Worm (Caenorhabditis elegans) whole organism, L4 larva: ENCODE measurements around the gene B0294.1.
A peak's percentile ranks its signal among the peaks of the same experiment; 100 is the strongest.

Experiments used
- F26F4.8 ChIP-seq: fragments of 200-800 bp; sonication (Bioruptor generic); conservative IDR thresholded peaks from 2 replicates; pipeline ENCODE4 v1.3.6; 2022; ENCODE audit warnings: missing genetic modification characterization, missing compliant biosample characterization
- F49E8.2 ChIP-seq: sonication (generic microtip); optimal IDR thresholded peaks from 2 replicates; lab custom pipeline; 2016; ENCODE audit warnings: missing compliant biosample characterization, mild to moderate bottlenecking, missing genetic modification characterization, borderline replicate concordance
- R02D3.7 ChIP-seq: fragments of 150-350 bp; sonication (generic microtip); optimal IDR thresholded peaks from 3 replicates; lab custom pipeline; 2014; ENCODE audit warnings: missing biosample characterization, missing genetic modification characterization
- T20F7.1 ChIP-seq: fragments of 200-800 bp; sonication (Bioruptor generic); optimal IDR thresholded peaks from 2 replicates; lab custom pipeline; 2018; ENCODE audit warnings: mild to moderate bottlenecking, missing genetic modification characterization, missing compliant biosample characterization
- T26A8.4 ChIP-seq: fragments of 200-800 bp; sonication (Bioruptor generic); IDR thresholded peaks from 2 replicates; pipeline ENCODE4 v1.3.6; 2022; ENCODE audit warnings: missing genetic modification characterization, missing compliant biosample characterization
- Y105C5A.15 ChIP-seq: fragments of 200-800 bp; sonication (Bioruptor generic); IDR thresholded peaks from 2 replicates; pipeline ENCODE4 v1.3.6; 2022; ENCODE audit warnings: missing genetic modification characterization, missing compliant biosample characterization
- Y48G9A.11 ChIP-seq: fragments of 200-800 bp; sonication (Bioruptor generic); IDR thresholded peaks from 2 replicates; pipeline ENCODE4 v1.3.6; 2022; ENCODE audit warnings: missing genetic modification reagents, missing genetic modification characterization, missing compliant biosample characterization
- ZK546.5 ChIP-seq, 2 experiments: sonication (generic microtip); optimal IDR thresholded peaks; 2 replicates each; lab custom pipeline; 2017; ENCODE audit warnings: missing biosample characterization in 2 of 2, missing genetic modification characterization in 2 of 2
- aha-1 ChIP-seq: fragments of 150-350 bp; peaks from one replicate; lab custom pipeline; 2014; ENCODE audit warnings: missing biosample characterization, missing genetic modification characterization
- attf-4 ChIP-seq: sonication (generic microtip); optimal IDR thresholded peaks from 3 replicates; lab custom pipeline; 2017; ENCODE audit warnings: missing biosample characterization, missing genetic modification characterization
- ceh-28 ChIP-seq: fragments of 150-350 bp; optimal IDR thresholded peaks from 2 replicates; lab custom pipeline; 2014; ENCODE audit warnings: missing biosample characterization, missing genetic modification reagents, missing genetic modification characterization
- ceh-82 ChIP-seq: sonication (generic microtip); optimal IDR thresholded peaks from 2 replicates; lab custom pipeline; 2017; ENCODE audit warnings: missing biosample characterization, missing genetic modification characterization
- daf-8 ChIP-seq: fragments of 200-800 bp; sonication (Bioruptor generic); IDR thresholded peaks from 2 replicates; pipeline ENCODE4 v1.3.6; 2022; ENCODE audit warnings: missing genetic modification characterization, missing compliant biosample characterization
- dpl-1 ChIP-seq: fragments of 150-350 bp; optimal IDR thresholded peaks from 2 replicates; lab custom pipeline; 2014; ENCODE audit warnings: missing biosample characterization, missing genetic modification reagents, missing genetic modification characterization
- duxl-1 ChIP-seq: sonication (generic microtip); optimal IDR thresholded peaks from 2 replicates; lab custom pipeline; 2016; ENCODE audit warnings: mild to moderate bottlenecking, missing genetic modification characterization, moderate library complexity, missing compliant biosample characterization; ENCODE audit not compliant: poor library complexity
- hlh-11 ChIP-seq: fragments of 200-800 bp; sonication (Bioruptor generic); optimal IDR thresholded peaks from 2 replicates; lab custom pipeline; 2018; ENCODE audit warnings: mild to moderate bottlenecking, missing genetic modification characterization, missing compliant biosample characterization
- hmg-1.1 ChIP-seq: fragments of 200-800 bp; sonication (Bioruptor generic); IDR thresholded peaks from 2 replicates; pipeline ENCODE4 v1.3.6; 2022; ENCODE audit warnings: missing genetic modification reagents, missing genetic modification characterization, missing compliant biosample characterization
- lin-38 ChIP-seq: fragments of 200-800 bp; sonication (Bioruptor generic); IDR thresholded peaks from 2 replicates; pipeline ENCODE4 v1.3.6; 2022; ENCODE audit warnings: missing genetic modification reagents, missing genetic modification characterization, missing compliant biosample characterization
- lsy-2 ChIP-seq, 2 experiments: fragments of 150-350 bp in 1 of 2; sonication (generic microtip) in 1 of 2; optimal IDR thresholded peaks; 2 replicates each; lab custom pipeline; 2014 to 2017; ENCODE audit warnings: missing biosample characterization in 2 of 2, missing genetic modification characterization in 2 of 2
- madf-5 ChIP-seq, 2 experiments: fragments of 200-800 bp; sonication (Bioruptor generic); IDR thresholded peaks; 2 replicates each; pipeline ENCODE4 v1.3.6; 2022; ENCODE audit warnings: missing compliant biosample characterization in 2 of 2, missing genetic modification characterization in 2 of 2
- madf-9 ChIP-seq: fragments of 200-800 bp; sonication (Bioruptor generic); conservative IDR thresholded peaks from 2 replicates; pipeline ENCODE4 v1.3.6; 2022; ENCODE audit warnings: missing genetic modification reagents, missing genetic modification characterization, missing compliant biosample characterization
- mdl-1 ChIP-seq, 2 experiments: fragments of 150-350 bp in 1 of 2; sonication (generic microtip) in 1 of 2; optimal IDR thresholded peaks; 2 replicates each; lab custom pipeline; 2014 to 2017; ENCODE audit warnings: missing biosample characterization in 2 of 2, missing genetic modification characterization in 2 of 2
- mes-2 ChIP-seq: sonication (generic microtip); optimal IDR thresholded peaks from 2 replicates; lab custom pipeline; 2016; ENCODE audit warnings: missing genotype, mild to moderate bottlenecking, missing genetic modification characterization, missing compliant biosample characterization; ENCODE audit not compliant: poor library complexity, severe bottlenecking
- mxl-3 ChIP-seq: fragments of 200-800 bp; sonication (Bioruptor generic); optimal IDR thresholded peaks from 2 replicates; lab custom pipeline; 2018; ENCODE audit warnings: mild to moderate bottlenecking, missing genetic modification characterization, missing compliant biosample characterization
- nhr-10 ChIP-seq: fragments of 150-350 bp; optimal IDR thresholded peaks from 2 replicates; lab custom pipeline; 2014; ENCODE audit warnings: missing biosample characterization, missing genetic modification characterization
- nhr-237 ChIP-seq: sonication (generic microtip); optimal IDR thresholded peaks from 2 replicates; lab custom pipeline; 2017; ENCODE audit warnings: missing biosample characterization, missing genetic modification characterization
- nhr-25 ChIP-seq: sonication (generic microtip); optimal IDR thresholded peaks from 2 replicates; lab custom pipeline; 2017; ENCODE audit warnings: missing genetic modification characterization, mild to moderate bottlenecking, missing compliant biosample characterization, antibody characterized with exemption, moderate library complexity, borderline replicate concordance; ENCODE audit not compliant: insufficient read depth
- nhr-28 ChIP-seq: fragments of 150-350 bp; optimal IDR thresholded peaks from 2 replicates; lab custom pipeline; 2014; ENCODE audit warnings: missing biosample characterization, missing genetic modification characterization
- nhr-41 ChIP-seq: fragments of 200-800 bp; sonication (Bioruptor generic); IDR thresholded peaks from 2 replicates; pipeline ENCODE4 v1.3.6; 2022; ENCODE audit warnings: missing genetic modification reagents, missing genetic modification characterization, missing compliant biosample characterization
- nhr-76 ChIP-seq: fragments of 150-350 bp; optimal IDR thresholded peaks from 2 replicates; lab custom pipeline; 2014; ENCODE audit warnings: missing biosample characterization, missing genetic modification characterization
- nhr-77 ChIP-seq: fragments of 150-350 bp; optimal IDR thresholded peaks from 2 replicates; lab custom pipeline; 2014; ENCODE audit warnings: missing biosample characterization, missing genetic modification characterization
- php-3 ChIP-seq: fragments of 200-800 bp; sonication (Bioruptor generic); IDR thresholded peaks from 2 replicates; pipeline ENCODE4 v1.3.6; 2022; ENCODE audit warnings: missing genetic modification reagents, missing genetic modification characterization, missing compliant biosample characterization
- rbr-2 ChIP-seq: sonication (generic microtip); optimal IDR thresholded peaks from 2 replicates; lab custom pipeline; 2016; ENCODE audit warnings: missing genotype, missing genetic modification characterization, missing compliant biosample characterization
- saeg-2 ChIP-seq: fragments of 200-800 bp; sonication (Bioruptor generic); IDR thresholded peaks from 2 replicates; pipeline ENCODE4 v1.3.6; 2022; ENCODE audit warnings: missing genetic modification reagents, missing genetic modification characterization, missing compliant biosample characterization
- sdz-12 ChIP-seq: fragments of 200-800 bp; sonication (Bioruptor generic); optimal IDR thresholded peaks from 2 replicates; lab custom pipeline; 2018; ENCODE audit warnings: mild to moderate bottlenecking, missing genetic modification characterization, missing compliant biosample characterization
- snpc-1.2 ChIP-seq: fragments of 200-800 bp; sonication (Bioruptor generic); IDR thresholded peaks from 2 replicates; pipeline ENCODE4 v1.3.6; 2022; ENCODE audit warnings: missing genetic modification reagents, missing genetic modification characterization, missing compliant biosample characterization
- tra-1 ChIP-seq: fragments of 200-800 bp; sonication (Bioruptor generic); IDR thresholded peaks from 2 replicates; pipeline ENCODE4 v1.3.6; 2022; ENCODE audit warnings: missing genetic modification reagents, missing genetic modification characterization, missing compliant biosample characterization
- unc-62 ChIP-seq, 3 experiments: fragments of 150-350 bp in 1 of 3; sonication (generic microtip); optimal IDR thresholded peaks in 2 of 3; peaks in 1 of 3; 1 replicate in 1 of 3; 2 replicates in 2 of 3; lab custom pipeline; 2014 to 2017; ENCODE audit warnings: missing biosample characterization in 3 of 3, missing genetic modification characterization in 3 of 3, missing genetic modification reagents in 3 of 3, missing genotype in 1 of 3
- zag-1 ChIP-seq: fragments of 150-350 bp; optimal IDR thresholded peaks from 2 replicates; lab custom pipeline; 2014; ENCODE audit warnings: missing biosample characterization, missing genetic modification characterization
- zfp-3 ChIP-seq: fragments of 200-800 bp; sonication (Bioruptor generic); conservative IDR thresholded peaks from 2 replicates; pipeline ENCODE4 v1.3.6; 2022; ENCODE audit warnings: missing genetic modification reagents, missing genetic modification characterization, missing compliant biosample characterization
- zip-11 ChIP-seq: fragments of 200-800 bp; sonication (Bioruptor generic); IDR thresholded peaks from 2 replicates; pipeline ENCODE4 v1.3.6; 2022; ENCODE audit warnings: missing genetic modification characterization, missing compliant biosample characterization
- zip-2 ChIP-seq: fragments of 150-350 bp; optimal IDR thresholded peaks from 2 replicates; lab custom pipeline; 2014; ENCODE audit warnings: missing biosample characterization, missing genetic modification characterization
- ztf-7 ChIP-seq: fragments of 150-350 bp; optimal IDR thresholded peaks from 2 replicates; lab custom pipeline; 2014; ENCODE audit warnings: missing biosample characterization, missing genetic modification characterization

The B0294.1 gene

DNA sequence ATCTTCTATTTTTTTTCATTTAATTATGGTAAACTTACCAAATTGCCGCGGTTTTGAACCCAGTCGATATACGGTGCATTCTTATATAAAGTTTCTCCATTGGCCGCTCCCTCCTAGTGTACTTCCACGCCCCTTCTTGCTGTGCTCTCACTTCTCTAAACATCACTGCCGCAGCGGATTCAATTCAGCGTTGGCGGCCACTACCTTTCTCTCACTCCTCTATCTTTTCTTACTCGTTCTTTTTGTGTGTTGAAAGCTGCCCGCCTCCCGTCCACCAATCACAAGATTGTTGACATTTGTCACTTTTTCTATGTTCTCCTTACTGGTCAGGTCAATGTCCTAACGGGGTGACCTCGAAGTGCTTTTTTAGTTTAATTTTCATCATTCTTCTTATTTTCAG is 26.2 kb downstream of the B0294.1 start:
- TF ChIP-seq hmg-1.1 (GFP tag; lab: Robert Waterston, UW) (peak; percentile 39; the same call in 1 of the 2 replicates), F49E8.2 (tag; lab: Kevin White, UChicago) (no peak), duxl-1 (tag; lab: Kevin White, UChicago) (peak; percentile 96), unc-62 (GFP tag; optimal IDR thresholded peaks at IDR 0.05 in 1 of 2; lab: Kevin White, UChicago) (peak in 1 of 2 experiments; percentile 95), unc-62 (tag; optimal IDR thresholded peaks at IDR 0.05; lab: Kevin White, UChicago) (no peak), mes-2 (peak; percentile 48), aha-1 (tag; lab: Kevin White, UChicago) (peak; percentile 57), daf-8 (GFP tag; lab: Robert Waterston, UW) (no peak)
- TF ChIP-seq, all 104 proteins: peak for 5

DNA sequence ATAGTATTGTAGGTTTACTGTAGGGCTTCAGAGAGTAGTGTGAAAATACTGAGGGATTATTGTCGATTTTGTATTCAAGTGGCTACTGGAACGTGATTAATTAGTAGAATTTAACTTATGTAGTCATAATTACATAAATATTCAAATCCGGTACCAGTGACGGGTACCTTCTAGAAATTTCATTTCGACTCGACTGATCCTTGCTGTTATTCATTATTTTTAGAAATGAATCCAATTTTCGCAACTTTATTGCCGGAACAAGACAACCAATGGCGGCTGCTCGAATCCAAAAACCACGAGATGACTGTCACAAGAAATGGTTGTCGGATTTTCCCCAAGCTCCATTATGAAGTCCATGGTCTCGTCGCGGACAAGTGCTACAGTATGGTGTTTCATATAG is 32.2 kb downstream of the B0294.1 start, which contains the start of gene tbx-41:
Gene tbx-41, plus strand, starts transcription at position 301 of the 400 bp plus-strand sequence.
- TF ChIP-seq nhr-41 (GFP tag; lab: Robert Waterston, UW), result no peak
- TF ChIP-seq Y105C5A.15 (GFP tag; lab: Robert Waterston, UW), result no peak
- TF ChIP-seq mdl-1 (tag; optimal IDR thresholded peaks at IDR 0.05; lab: Kevin White, UChicago), result no peak
- TF ChIP-seq zip-11 (GFP tag; lab: Robert Waterston, UW), result no peak
- TF ChIP-seq unc-62 (GFP tag; optimal IDR thresholded peaks at IDR 0.05 in 1 of 2; lab: Kevin White, UChicago), result no peak
- TF ChIP-seq unc-62 (tag; optimal IDR thresholded peaks at IDR 0.05; lab: Kevin White, UChicago), result no peak
- no peak for TF ChIP-seq nhr-76 (tag; lab: Kevin White, UChicago)
- TF ChIP-seq mxl-3 (GFP tag; lab: Kevin White, UChicago), result no peak

DNA sequence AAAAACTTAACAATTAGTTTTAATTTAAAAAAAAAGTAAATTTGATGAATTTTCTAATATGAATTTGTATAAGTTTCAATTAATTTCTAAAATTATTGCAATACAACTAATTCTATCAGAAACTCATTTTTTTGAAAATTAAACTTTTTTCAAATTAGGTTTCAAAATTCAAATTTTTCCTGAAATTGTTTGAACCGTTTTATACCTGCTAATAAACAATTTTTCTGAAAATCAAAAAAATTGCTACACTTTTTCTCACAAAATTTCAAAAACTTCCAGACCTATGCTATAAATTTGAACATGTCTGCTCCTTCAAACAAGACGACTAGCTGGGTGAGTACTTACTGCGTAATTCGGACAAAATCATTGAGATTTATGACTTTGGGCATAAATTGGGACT is 36.7 kb downstream of the B0294.1 start, which contains the start of gene T26C11.8:
Gene T26C11.8, plus strand, starts transcription at position 301 of the 400 bp plus-strand sequence.
- TF ChIP-seq attf-4 (tag; lab: Kevin White, UChicago), result no peak
- no peak for TF ChIP-seq mxl-3 (GFP tag; lab: Kevin White, UChicago)
- TF ChIP-seq sdz-12 (GFP tag; lab: Kevin White, UChicago), result no peak
- TF ChIP-seq madf-5 (GFP tag; IDR thresholded peaks at IDR 0.05; lab: Robert Waterston, UW), result no peak
- TF ChIP-seq, all 104 proteins: peak for 0

DNA sequence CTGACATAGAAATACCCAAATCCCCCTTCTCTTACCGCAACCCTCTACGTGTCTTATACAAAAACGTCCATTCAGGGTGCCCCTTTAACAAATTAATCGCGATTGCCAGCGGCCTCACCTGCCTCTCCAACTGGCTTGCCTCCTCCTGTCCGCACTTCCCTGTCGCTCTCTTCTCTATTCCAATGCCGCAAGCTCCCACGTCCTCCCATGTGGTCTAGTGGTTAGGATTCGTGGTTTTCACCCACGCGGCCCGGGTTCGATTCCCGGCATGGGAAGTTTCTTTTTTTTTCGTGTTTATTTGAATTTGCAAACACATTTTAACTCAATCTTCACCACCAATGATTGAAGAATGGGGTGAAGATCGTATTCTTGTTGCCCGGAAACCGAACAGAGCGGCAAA is 38.5 kb downstream of the B0294.1 start:
- no peak for TF ChIP-seq nhr-77 (tag; lab: Kevin White, UChicago)
- peak; percentile 76 for TF ChIP-seq rbr-2 (tag; lab: Kevin White, UChicago)
- TF ChIP-seq duxl-1 (tag; lab: Kevin White, UChicago), result peak; percentile 95
- TF ChIP-seq madf-9 (GFP tag; lab: Robert Waterston, UW), result peak; percentile 66; the same call in 1 of the 2 replicates
- peak; percentile 59 for TF ChIP-seq ztf-7 (tag; lab: Kevin White, UChicago)
- no peak for TF ChIP-seq daf-8 (GFP tag; lab: Robert Waterston, UW)
- no peak for TF ChIP-seq F26F4.8 (GFP tag; lab: Robert Waterston, UW)
- peak; percentile 78 for TF ChIP-seq snpc-1.2
- TF ChIP-seq hlh-11, result no peak
- TF ChIP-seq R02D3.7 (tag; lab: Kevin White, UChicago), result no peak
- TF ChIP-seq ZK546.5 (tag; optimal IDR thresholded peaks at IDR 0.05; lab: Kevin White, UChicago), result no peak
- no peak for TF ChIP-seq lin-38
- TF ChIP-seq mxl-3 (GFP tag; lab: Kevin White, UChicago), result peak; percentile 0
- TF ChIP-seq ceh-28 (tag; lab: Kevin White, UChicago), result no peak
- TF ChIP-seq php-3 (GFP tag; lab: Robert Waterston, UW), result peak; percentile 74; the same call in 1 of the 2 replicates
- no peak for TF ChIP-seq nhr-10
- no peak for TF ChIP-seq dpl-1
- TF ChIP-seq tra-1, result 0 out of 2 replicates have a peak, but pooled peaks have one; percentile 55
- peak in 1 of 2 experiments; percentile 39 for TF ChIP-seq lsy-2 (tag; optimal IDR thresholded peaks at IDR 0.05; lab: Kevin White, UChicago)
- no peak for TF ChIP-seq nhr-28
- TF ChIP-seq nhr-237 (tag; lab: Kevin White, UChicago), result no peak
- TF ChIP-seq T26A8.4 (GFP tag; lab: Robert Waterston, UW), result no peak; the same call in 1 of the 2 replicates
- TF ChIP-seq zag-1 (tag; lab: Kevin White, UChicago), result no peak
- peak; percentile 47; the same call in 1 of the 2 replicates for TF ChIP-seq Y48G9A.11 (GFP tag; lab: Robert Waterston, UW)
- TF ChIP-seq saeg-2, result 0 out of 2 replicates have a peak, but pooled peaks have one; percentile 43
- TF ChIP-seq unc-62 (GFP tag; optimal IDR thresholded peaks at IDR 0.05 in 1 of 2; lab: Kevin White, UChicago), result peak in 1 of 2 experiments; percentile 53
- TF ChIP-seq unc-62 (tag; optimal IDR thresholded peaks at IDR 0.05; lab: Kevin White, UChicago), result no peak
- TF ChIP-seq ceh-82 (tag; lab: Kevin White, UChicago), result no peak
- TF ChIP-seq zip-2 (tag; lab: Kevin White, UChicago), result no peak
- TF ChIP-seq nhr-25 (tag; lab: Kevin White, UChicago), result no peak
- TF ChIP-seq zfp-3 (GFP tag; lab: Robert Waterston, UW), result 0 out of 2 replicates have a peak, but pooled peaks have one; percentile 11
- TF ChIP-seq T20F7.1 (GFP tag; lab: Kevin White, UChicago), result no peak
